Worm (Caenorhabditis elegans): ENCODE results near the gene mup-4.
A peak's percentile ranks its signal among the peaks of the same experiment; 100 is the strongest.

The mup-4 gene

DNA sequence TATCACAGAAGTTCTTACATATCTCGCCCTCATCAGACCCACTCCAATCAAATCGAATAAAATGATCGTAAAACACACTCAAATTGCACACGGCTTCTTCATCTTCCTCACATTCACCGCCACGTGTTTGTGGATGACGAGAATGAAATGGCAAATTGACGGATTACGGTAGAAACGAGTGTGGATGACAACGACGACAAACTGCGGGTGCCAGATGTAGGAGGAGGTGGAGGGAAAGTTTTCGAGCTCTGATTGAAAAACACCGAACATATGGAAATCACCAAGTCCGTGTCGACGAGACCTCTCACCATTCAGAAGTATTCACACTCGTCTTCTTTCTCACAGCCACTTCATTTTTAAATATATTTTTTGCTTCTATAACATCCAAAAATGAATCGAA, 28.9 kb downstream of the mup-4 start, which contains the start of gene mls-1:
Gene mls-1 (plus strand): TSS at position 324 of the 400 bp plus-strand sequence.
- TF ChIP-seq mxl-2 (GFP tag; conservative IDR thresholded peaks at IDR 0.05) (no peak), unc-62 (GFP tag; optimal IDR thresholded peaks at IDR 0.05 in 1 of 2) (peak in 1 of 2 experiments; percentile 53), unc-62 (tag; optimal IDR thresholded peaks at IDR 0.05) (no peak)

DNA sequence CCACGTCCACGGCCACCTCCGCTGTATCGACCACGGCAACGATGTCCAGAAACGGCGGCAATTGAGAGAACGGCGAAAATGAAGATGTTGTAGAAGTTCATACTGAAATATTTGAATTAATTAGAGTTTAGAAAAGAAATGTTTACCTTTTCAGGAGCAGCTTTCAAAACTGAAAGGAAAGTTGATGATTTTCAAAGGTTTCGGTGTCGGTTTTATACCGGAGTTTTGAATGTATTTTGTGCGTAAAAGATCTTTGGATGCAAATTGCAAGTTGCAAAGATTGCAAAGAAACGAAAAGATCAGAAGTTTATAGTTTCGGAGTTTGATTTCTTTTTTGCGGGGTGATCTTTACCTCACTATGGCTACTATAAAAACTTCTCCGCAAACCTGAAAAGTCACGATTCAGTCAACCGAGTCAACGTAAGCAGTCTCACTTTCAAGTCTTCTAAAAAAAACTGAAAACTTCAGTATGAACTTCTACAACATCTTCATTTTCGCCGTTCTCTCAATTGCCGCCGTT, 30.0 kb downstream of the mup-4 start, which contains the start of the genes fipr-19 and fipr-18:
Gene fipr-19 (minus strand): TSS at position 101 of the 520 bp plus-strand sequence.
Gene fipr-18 (plus strand): TSS at position 470 of the 520 bp plus-strand sequence.
- no peak for TF ChIP-seq egl-43 (GFP tag; IDR thresholded peaks at IDR 0.05)

ce11 chrIII:7456640-7457039, 32.3 kb downstream of the mup-4 start, which contains the start of gene Y69F12A.1:
TSS of gene Y69F12A.1 (plus strand) at chrIII:7456940.
- TF ChIP-seq dmd-8 (GFP tag; IDR thresholded peaks at IDR 0.05) (no peak), zag-1 (tag; optimal IDR thresholded peaks at IDR 0.05) (no peak), duxl-1 (tag; optimal IDR thresholded peaks at IDR 0.05; ENCODE audit: poor library complexity) (no peak), nhr-102 (tag; optimal IDR thresholded peaks at IDR 0.05) (no peak), pqm-1 (tag; optimal IDR thresholded peaks at IDR 0.05) (no peak), ctbp-1 (GFP tag; IDR thresholded peaks at IDR 0.05) (no peak), Y5F2A.4 (GFP tag; optimal IDR thresholded peaks at IDR 0.05) (no peak), attf-4 (tag; optimal IDR thresholded peaks at IDR 0.05) (no peak), mdt-29 (GFP tag; IDR thresholded peaks at IDR 0.05) (no peak), daf-19 (GFP tag; conservative IDR thresholded peaks at IDR 0.05) (no peak)

DNA sequence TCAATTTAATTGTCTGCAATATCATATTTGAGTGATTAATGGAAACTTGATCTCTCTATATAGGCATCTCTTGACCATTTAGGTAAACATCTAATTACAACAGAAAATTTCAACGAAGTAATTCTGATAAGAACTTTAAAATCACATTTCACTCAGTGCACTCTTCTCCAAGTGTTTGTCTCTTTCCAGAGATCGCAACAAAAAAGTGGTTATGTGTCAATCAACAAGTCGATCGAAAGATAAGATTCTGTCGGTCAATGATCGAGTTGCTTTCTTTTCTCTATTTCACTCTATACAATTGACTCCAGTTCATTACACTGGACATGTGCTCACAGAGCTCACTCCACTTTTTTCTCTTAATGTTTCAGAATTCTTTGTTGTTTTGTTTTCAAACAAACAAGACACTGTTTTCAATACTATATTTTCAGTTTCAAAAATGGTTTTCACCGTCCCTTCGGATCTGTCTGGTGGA, 35.2 kb downstream of the mup-4 start, which contains the start of gene alh-12:
Gene alh-12 (plus strand): TSS at position 422 of the 472 bp plus-strand sequence.
- TF ChIP-seq fos-1 (tag; optimal IDR thresholded peaks at IDR 0.05): no peak
- TF ChIP-seq hlh-30 (tag; optimal IDR thresholded peaks at IDR 0.05; ENCODE audit: insufficient read depth): peak; percentile 28
- TF ChIP-seq ztf-11 (tag; optimal IDR thresholded peaks at IDR 0.05): no peak
- no peak for TF ChIP-seq ZK546.5 (tag; optimal IDR thresholded peaks at IDR 0.05)
- no peak for TF ChIP-seq daf-16 (GFP tag; optimal IDR thresholded peaks at IDR 0.05)
- peak; percentile 94 for TF ChIP-seq daf-16 (tag; optimal IDR thresholded peaks at IDR 0.05)
- TF ChIP-seq F49E8.2 (tag; optimal IDR thresholded peaks at IDR 0.05; ENCODE audit: borderline replicate concordance): no peak
- TF ChIP-seq php-3 (GFP tag; IDR thresholded peaks at IDR 0.05): no peak
- TF ChIP-seq mxl-3 (GFP tag; optimal IDR thresholded peaks at IDR 0.05): peak; percentile 56
- TF ChIP-seq pha-4 (GFP tag; IDR thresholded peaks at IDR 0.05): no peak
- no peak for TF ChIP-seq pha-4 (tag; optimal IDR thresholded peaks at IDR 0.05)
- peak; percentile 71 for TF ChIP-seq pqm-1 (tag; optimal IDR thresholded peaks at IDR 0.05)
- TF ChIP-seq ctbp-1 (GFP tag; IDR thresholded peaks at IDR 0.05): no peak
- peak; percentile 36 for TF ChIP-seq nhr-11 (tag; optimal IDR thresholded peaks at IDR 0.05)
- TF ChIP-seq unc-130 (GFP tag; optimal IDR thresholded peaks at IDR 0.05): no peak
- peak; percentile 50; the same call in 1 of the 2 replicates for TF ChIP-seq lin-1 (GFP tag; IDR thresholded peaks at IDR 0.05)
- TF ChIP-seq nhr-6 (tag; optimal IDR thresholded peaks at IDR 0.05): no peak
- peak; percentile 69 for TF ChIP-seq dve-1 (tag; optimal IDR thresholded peaks at IDR 0.05; ENCODE audit: insufficient read depth)
- TF ChIP-seq hlh-11 (tag; optimal IDR thresholded peaks at IDR 0.05): peak; percentile 77
- TF ChIP-seq nhr-77 (tag; optimal IDR thresholded peaks at IDR 0.05): peak; percentile 5
- peak; percentile 87 for TF ChIP-seq dmd-6 (GFP tag; IDR thresholded peaks at IDR 0.05)
- TF ChIP-seq Y105C5A.15 (GFP tag; IDR thresholded peaks at IDR 0.05): no peak
- TF ChIP-seq nhr-48 (tag; optimal IDR thresholded peaks at IDR 0.05): no peak
- TF ChIP-seq nhr-28 (tag; optimal IDR thresholded peaks at IDR 0.05): peak; percentile 80
- peak; percentile 46; the same call in 1 of the 2 replicates for TF ChIP-seq tra-1 (GFP tag; IDR thresholded peaks at IDR 0.05)
- TF ChIP-seq duxl-1 (tag; optimal IDR thresholded peaks at IDR 0.05; ENCODE audit: poor library complexity): no peak
- TF ChIP-seq dmd-9 (GFP tag; IDR thresholded peaks at IDR 0.05): no peak

All from whole organism, L4 larva.